Worm (Caenorhabditis elegans) whole organism, L1 larva: ENCODE data around the gene rbd-1.

ENCODE experiments used
- C34B4.2 ChIP-seq: sonication (generic microtip); optimal IDR thresholded peaks from 2 replicates; lab custom pipeline; 2017; ENCODE audit warnings: mild to moderate bottlenecking, missing genetic modification characterization, missing compliant biosample characterization
- Y116A8C.19 ChIP-seq: sonication (generic microtip); optimal IDR thresholded peaks from 2 replicates; lab custom pipeline; 2016; ENCODE audit warnings: missing compliant biosample characterization, missing genetic modification characterization, borderline replicate concordance
- aha-1 ChIP-seq: fragments of 150-350 bp; optimal IDR thresholded peaks from 2 replicates; lab custom pipeline; 2014; ENCODE audit warnings: missing biosample characterization, missing genetic modification characterization
- alr-1 ChIP-seq: fragments of 200-800 bp; sonication (Bioruptor generic); optimal IDR thresholded peaks from 2 replicates; lab custom pipeline; 2018; ENCODE audit warnings: borderline replicate concordance, mild to moderate bottlenecking, missing genetic modification characterization, missing compliant biosample characterization
- ceh-63 ChIP-seq: fragments of 200-800 bp; sonication (Bioruptor generic); optimal IDR thresholded peaks from 2 replicates; lab custom pipeline; 2018; ENCODE audit warnings: mild to moderate bottlenecking, missing genetic modification characterization, missing compliant biosample characterization
- ceh-8 ChIP-seq: fragments of 200-800 bp; sonication (Bioruptor generic); optimal IDR thresholded peaks from 2 replicates; lab custom pipeline; 2018; ENCODE audit warnings: mild to moderate bottlenecking, missing genetic modification characterization, moderate library complexity, missing compliant biosample characterization
- ceh-88 ChIP-seq: fragments of 200-800 bp; sonication (Bioruptor generic); IDR thresholded peaks from 2 replicates; pipeline ENCODE4 v1.3.6; 2022; ENCODE audit warnings: missing genetic modification characterization, missing compliant biosample characterization
- ces-1 ChIP-seq: fragments of 150-350 bp; optimal IDR thresholded peaks from 2 replicates; lab custom pipeline; 2014; ENCODE audit warnings: missing biosample characterization, missing genetic modification reagents, missing genetic modification characterization
- dpl-1 ChIP-seq, 3 experiments: fragments of 150-350 bp in 2 of 3; sonication (generic microtip) in 1 of 3; optimal IDR thresholded peaks; 2 replicates each; lab custom pipeline; 2014 to 2017; ENCODE audit warnings: missing biosample characterization in 3 of 3, missing genetic modification characterization in 3 of 3, missing genetic modification reagents in 3 of 3
- efl-1 ChIP-seq, 4 experiments: fragments of 150-350 bp; optimal IDR thresholded peaks in 3 of 4; peaks in 1 of 4; 1 replicate in 1 of 4; 2 replicates in 3 of 4; lab custom pipeline; 2014; ENCODE audit warnings: missing biosample characterization in 2 of 4, missing genetic modification characterization in 2 of 4, missing genetic modification reagents in 2 of 4
- efl-3 ChIP-seq: fragments of 200-800 bp; sonication (Bioruptor generic); optimal IDR thresholded peaks from 2 replicates; lab custom pipeline; 2018; ENCODE audit warnings: mild to moderate bottlenecking, missing genetic modification characterization, missing compliant biosample characterization
- egl-27 ChIP-seq, 2 experiments: fragments of 150-350 bp in 1 of 2; sonication (generic microtip); optimal IDR thresholded peaks; 3 replicates each; lab custom pipeline; 2017 to 2018; ENCODE audit warnings: missing biosample characterization in 2 of 2, missing genetic modification characterization in 2 of 2, missing genetic modification reagents in 2 of 2
- elt-2 ChIP-seq: sonication (generic microtip); optimal IDR thresholded peaks from 2 replicates; lab custom pipeline; 2016; ENCODE audit warnings: missing genetic modification characterization, mild to moderate bottlenecking, inconsistent platforms, missing compliant biosample characterization, missing genetic modification reagents
- elt-3 ChIP-seq, 6 experiments: fragments of 150-350 bp in 1 of 6; sonication (generic microtip); optimal IDR thresholded peaks; 2 replicates each; lab custom pipeline; 2017 to 2018; ENCODE audit warnings: missing biosample characterization in 6 of 6, missing genetic modification characterization in 6 of 6, inconsistent platforms in 1 of 6
- ets-5 ChIP-seq: fragments of 200-800 bp; sonication (Bioruptor generic); IDR thresholded peaks from 2 replicates; pipeline ENCODE4 v1.3.6; 2022; ENCODE audit warnings: missing genetic modification characterization, missing compliant biosample characterization
- fkh-10 ChIP-seq: sonication (generic microtip); optimal IDR thresholded peaks from 2 replicates; lab custom pipeline; 2017; ENCODE audit warnings: missing biosample characterization, missing genetic modification reagents, missing genetic modification characterization
- fkh-4 ChIP-seq: sonication (generic microtip); optimal IDR thresholded peaks from 2 replicates; lab custom pipeline; 2016; ENCODE audit warnings: missing compliant biosample characterization, missing genetic modification characterization, borderline replicate concordance
- grh-1 ChIP-seq: fragments of 200-800 bp; sonication (Bioruptor generic); IDR thresholded peaks from 2 replicates; pipeline ENCODE4 v1.3.6; 2022; ENCODE audit warnings: missing genetic modification reagents, missing genetic modification characterization, missing compliant biosample characterization
- hlh-17 ChIP-seq: fragments of 200-800 bp; sonication (Bioruptor generic); optimal IDR thresholded peaks from 2 replicates; lab custom pipeline; 2018; ENCODE audit warnings: missing genetic modification characterization, mild to moderate bottlenecking, missing compliant biosample characterization, moderate library complexity, borderline replicate concordance
- hlh-4 ChIP-seq: sonication (generic microtip); optimal IDR thresholded peaks from 2 replicates; lab custom pipeline; 2016; ENCODE audit warnings: mild to moderate bottlenecking, missing genetic modification characterization, missing compliant biosample characterization
- lin-13 ChIP-seq: fragments of 150-350 bp; optimal IDR thresholded peaks from 2 replicates; lab custom pipeline; 2014; ENCODE audit warnings: missing biosample characterization, missing genetic modification reagents, missing genetic modification characterization
- lin-35 ChIP-seq, 2 experiments: fragments of 150-350 bp; optimal IDR thresholded peaks; 2 replicates each; lab custom pipeline; 2014; ENCODE audit warnings: missing biosample characterization in 2 of 2, missing genetic modification characterization in 2 of 2, missing genetic modification reagents in 2 of 2
- lin-39 ChIP-seq: fragments of 150-350 bp; optimal IDR thresholded peaks from 2 replicates; lab custom pipeline; 2014; ENCODE audit warnings: missing biosample characterization, missing genetic modification reagents, missing genetic modification characterization
- lir-3 ChIP-seq: sonication (generic microtip); optimal IDR thresholded peaks from 2 replicates; lab custom pipeline; 2016; ENCODE audit warnings: mild to moderate bottlenecking, missing genetic modification characterization, moderate library complexity, missing compliant biosample characterization; ENCODE audit not compliant: poor library complexity
- lsy-2 ChIP-seq, 2 experiments: fragments of 150-350 bp; optimal IDR thresholded peaks; 2 replicates each; lab custom pipeline; 2014; ENCODE audit warnings: missing biosample characterization in 2 of 2, missing genetic modification characterization in 2 of 2
- mdl-1 ChIP-seq, 2 experiments: fragments of 150-350 bp; optimal IDR thresholded peaks; 2 replicates each; lab custom pipeline; 2014 to 2017; ENCODE audit warnings: missing biosample characterization in 2 of 2, missing genetic modification characterization in 2 of 2, inconsistent platforms in 1 of 2
- mep-1 ChIP-seq: fragments of 150-350 bp; optimal IDR thresholded peaks from 2 replicates; lab custom pipeline; 2014; ENCODE audit warnings: missing biosample characterization, missing genetic modification characterization
- nhr-12 ChIP-seq: sonication (generic microtip); optimal IDR thresholded peaks from 2 replicates; lab custom pipeline; 2017; ENCODE audit warnings: missing biosample characterization, missing genetic modification characterization
- nhr-20 ChIP-seq: sonication (generic microtip); optimal IDR thresholded peaks from 2 replicates; lab custom pipeline; 2016; ENCODE audit warnings: mild to moderate bottlenecking, missing genetic modification characterization, missing compliant biosample characterization
- nhr-47 ChIP-seq: sonication (generic microtip); optimal IDR thresholded peaks from 2 replicates; lab custom pipeline; 2016; ENCODE audit warnings: mild to moderate bottlenecking, missing genetic modification characterization, moderate library complexity, missing compliant biosample characterization
- nhr-76 ChIP-seq: sonication (generic microtip); optimal IDR thresholded peaks from 2 replicates; lab custom pipeline; 2017; ENCODE audit warnings: missing biosample characterization, missing genetic modification characterization
- nhr-77 ChIP-seq: fragments of 150-350 bp; optimal IDR thresholded peaks from 2 replicates; lab custom pipeline; 2014; ENCODE audit warnings: missing biosample characterization, missing genetic modification characterization
- nhr-84 ChIP-seq: sonication (generic microtip); optimal IDR thresholded peaks from 2 replicates; lab custom pipeline; 2017; ENCODE audit warnings: missing biosample characterization, missing genetic modification characterization
- nhr-85 ChIP-seq: sonication (generic microtip); peaks from one replicate; lab custom pipeline; 2016; ENCODE audit warnings: missing genetic modification characterization, inconsistent platforms, missing compliant biosample characterization
- nhr-90 ChIP-seq: sonication (generic microtip); optimal IDR thresholded peaks from 2 replicates; lab custom pipeline; 2016; ENCODE audit warnings: mild to moderate bottlenecking, missing genetic modification characterization, missing compliant biosample characterization; ENCODE audit not compliant: poor library complexity
- rnt-1 ChIP-seq: sonication (generic microtip); optimal IDR thresholded peaks from 2 replicates; lab custom pipeline; 2016; ENCODE audit warnings: mild to moderate bottlenecking, missing genetic modification characterization, moderate library complexity, missing compliant biosample characterization
- snu-23 ChIP-seq: sonication (generic microtip); optimal IDR thresholded peaks from 2 replicates; lab custom pipeline; 2016; ENCODE audit warnings: missing genetic modification characterization, missing compliant biosample characterization
- sptf-1 ChIP-seq: fragments of 150-350 bp; optimal IDR thresholded peaks from 2 replicates; lab custom pipeline; 2014; ENCODE audit warnings: missing biosample characterization, missing genetic modification characterization
- swsn-7 ChIP-seq: sonication (generic microtip); optimal IDR thresholded peaks from 2 replicates; lab custom pipeline; 2016; ENCODE audit warnings: missing genetic modification characterization, missing compliant biosample characterization
- tlp-1 ChIP-seq: fragments of 150-350 bp; optimal IDR thresholded peaks from 2 replicates; lab custom pipeline; 2014; ENCODE audit warnings: missing biosample characterization, missing genetic modification characterization
- unc-30 ChIP-seq: sonication (generic microtip); optimal IDR thresholded peaks from 2 replicates; lab custom pipeline; 2017; ENCODE audit warnings: missing biosample characterization, missing genetic modification characterization
- unc-62 ChIP-seq: fragments of 150-350 bp; optimal IDR thresholded peaks from 2 replicates; lab custom pipeline; 2014; ENCODE audit warnings: missing biosample characterization, missing genetic modification reagents, missing genetic modification characterization
- unc-98 ChIP-seq: fragments of 200-800 bp; sonication (Bioruptor generic); IDR thresholded peaks from 2 replicates; pipeline ENCODE4 v1.3.6; 2022; ENCODE audit warnings: missing genetic modification characterization, missing compliant biosample characterization
- vab-15 ChIP-seq: sonication (generic microtip); optimal IDR thresholded peaks from 2 replicates; lab custom pipeline; 2017; ENCODE audit warnings: missing genotype, mild to moderate bottlenecking, missing genetic modification characterization, missing compliant biosample characterization
- zag-1 ChIP-seq: fragments of 150-350 bp; optimal IDR thresholded peaks from 2 replicates; lab custom pipeline; 2014; ENCODE audit warnings: missing biosample characterization, missing genetic modification characterization
- ztf-11 ChIP-seq, 2 experiments: sonication (generic microtip); optimal IDR thresholded peaks; 2 replicates each; lab custom pipeline; 2016 to 2017; ENCODE audit warnings: missing genetic modification characterization in 2 of 2, missing biosample characterization in 1 of 2, missing compliant biosample characterization in 1 of 2
- ztf-4 ChIP-seq: fragments of 150-350 bp; optimal IDR thresholded peaks from 2 replicates; lab custom pipeline; 2014; ENCODE audit warnings: missing biosample characterization, missing genetic modification characterization

The rbd-1 gene

ce11 chrIV:12711644-12712043 lies 13.1 kb upstream of the rbd-1 start, which contains the start of gene C27D8.3:
C27D8.3 (minus strand) TSS chrIV:12711744.
- TF ChIP-seq ztf-11 (tag; optimal IDR thresholded peaks at IDR 0.05; lab: Kevin White, UChicago) (no peak), tlp-1 (tag; lab: Kevin White, UChicago) (no peak), ztf-4 (tag; lab: Kevin White, UChicago) (no peak), Y116A8C.19 (tag; lab: Kevin White, UChicago) (no peak), nhr-77 (no peak), mdl-1 (tag; optimal IDR thresholded peaks at IDR 0.05; lab: Kevin White, UChicago) (no peak), nhr-90 (tag; lab: Kevin White, UChicago) (no peak)

- TF ChIP-seq elt-3 (tag; optimal IDR thresholded peaks at IDR 0.05; lab: Kevin White, UChicago) (peak in 5 of 6 experiments; percentile 75 to 97 (median 96)), nhr-84 (tag; lab: Kevin White, UChicago) (no peak), lin-39 (tag; lab: Kevin White, UChicago) (no peak), efl-1 (optimal IDR thresholded peaks at IDR 0.05; lab: Kevin White, UChicago) (peak; percentile 8 to 26), efl-1 (GFP tag; optimal IDR thresholded peaks at IDR 0.05 in 1 of 2; lab: Kevin White, UChicago) (peak; percentile 13 to 93), fkh-10 (GFP tag; lab: Kevin White, UChicago) (no peak), egl-27 (tag; optimal IDR thresholded peaks at IDR 0.05; lab: Kevin White, UChicago) (peak in 1 of 2 experiments; percentile 2), ztf-4 (tag; lab: Kevin White, UChicago) (no peak), ceh-8 (GFP tag; lab: Kevin White, UChicago) (no peak), alr-1 (tag; lab: Kevin White, UChicago) (no peak), lsy-2 (tag; optimal IDR thresholded peaks at IDR 0.05; lab: Kevin White, UChicago) (peak; percentile 50 to 82), mdl-1 (tag; optimal IDR thresholded peaks at IDR 0.05; lab: Kevin White, UChicago) (peak in 1 of 2 experiments; percentile 91), ceh-88 (GFP tag; lab: Robert Waterston, UW) (no peak), zag-1 (tag; lab: Kevin White, UChicago) (no peak), grh-1 (GFP tag; lab: Robert Waterston, UW) (peak; percentile 56), sptf-1 (tag; lab: Kevin White, UChicago) (no peak), efl-3 (GFP tag; lab: Kevin White, UChicago) (no peak), fkh-4 (tag; lab: Kevin White, UChicago) (no peak), nhr-12 (tag; lab: Kevin White, UChicago) (no peak), ztf-11 (tag; optimal IDR thresholded peaks at IDR 0.05; lab: Kevin White, UChicago) (no peak), mep-1 (tag; lab: Kevin White, UChicago) (peak; percentile 25), nhr-20 (tag; lab: Kevin White, UChicago) (peak; percentile 93), rnt-1 (tag; lab: Kevin White, UChicago) (no peak), nhr-77 (no peak), hlh-4 (no peak), ets-5 (GFP tag; lab: Robert Waterston, UW) (no peak), swsn-7 (tag; lab: Kevin White, UChicago) (no peak), tlp-1 (tag; lab: Kevin White, UChicago) (no peak), lin-35 (GFP tag; optimal IDR thresholded peaks at IDR 0.05; lab: Kevin White, UChicago) (peak in 1 of 2 experiments; percentile 81), nhr-76 (no peak), unc-98 (no peak), nhr-90 (tag; lab: Kevin White, UChicago) (peak; percentile 84), nhr-47 (peak; percentile 56), unc-30 (no peak), ceh-63 (GFP tag; lab: Kevin White, UChicago) (no peak), lir-3 (tag; lab: Kevin White, UChicago) (peak; percentile 41), nhr-85 (tag; lab: Kevin White, UChicago) (peak; percentile 95), hlh-17 (GFP tag; lab: Kevin White, UChicago) (no peak), unc-62 (GFP tag; lab: Kevin White, UChicago) (no peak), aha-1 (no peak), vab-15 (tag; lab: Kevin White, UChicago) (peak; percentile 76), snu-23 (GFP tag; lab: Kevin White, UChicago) (peak; percentile 78), elt-2 (tag; lab: Kevin White, UChicago) (peak; percentile 61), lin-13 (GFP tag; lab: Kevin White, UChicago) (no peak), dpl-1 (GFP tag; optimal IDR thresholded peaks at IDR 0.05; lab: Kevin White, UChicago) (peak in 1 of 3 experiments; percentile 41), C34B4.2 (tag; lab: Kevin White, UChicago) (no peak), ces-1 (no peak), Y116A8C.19 (tag; lab: Kevin White, UChicago) (no peak)
Measured at ce11 chrIV:12715947-12716382, 8.8 kb upstream of the rbd-1 start.
